Worm (Caenorhabditis elegans): Measurements from ENCODE around the gene ifc-2.

The ifc-2 gene

ce11 chrX:680920-681319 lies 26.2 kb upstream of the ifc-2 start, which contains the start of gene T19D7.7:
Gene T19D7.7 (minus strand): TSS chrX:681020.
- TF ChIP-seq ceh-9 (tag; optimal IDR thresholded peaks at IDR 0.05): no peak
- TF ChIP-seq dmd-4 (tag; optimal IDR thresholded peaks at IDR 0.05; ENCODE audit: borderline replicate concordance): no peak
- no peak for TF ChIP-seq ceh-30 (tag; optimal IDR thresholded peaks at IDR 0.05)
- TF ChIP-seq K02D7.2 (tag; optimal IDR thresholded peaks at IDR 0.05): no peak
- TF ChIP-seq ahr-1 (tag; optimal IDR thresholded peaks at IDR 0.05): no peak
- TF ChIP-seq ceh-18 (tag; optimal IDR thresholded peaks at IDR 0.05): no peak
- TF ChIP-seq dve-1 (tag; optimal IDR thresholded peaks at IDR 0.05): no peak
- no peak for TF ChIP-seq ttx-3 (tag; optimal IDR thresholded peaks at IDR 0.05)
- TF ChIP-seq hlh-13 (GFP tag; optimal IDR thresholded peaks at IDR 0.05): no peak
- no peak for TF ChIP-seq gmeb-2 (tag; optimal IDR thresholded peaks at IDR 0.05)
- no peak for TF ChIP-seq unc-3 (GFP tag; conservative IDR thresholded peaks at IDR 0.05)
- no peak for TF ChIP-seq unc-3 (tag; optimal IDR thresholded peaks at IDR 0.05)
- TF ChIP-seq che-1 (tag; optimal IDR thresholded peaks at IDR 0.05): no peak
- TF ChIP-seq lim-6 (tag; optimal IDR thresholded peaks at IDR 0.05): no peak
- TF ChIP-seq fkh-6 (tag; optimal IDR thresholded peaks at IDR 0.05): no peak
- no peak for TF ChIP-seq ama-1 (optimal IDR thresholded peaks at IDR 0.05)
- TF ChIP-seq ztf-16 (tag; optimal IDR thresholded peaks at IDR 0.05): no peak
- TF ChIP-seq unc-86 (tag; optimal IDR thresholded peaks at IDR 0.05): no peak
- no peak for TF ChIP-seq C38D4.7 (GFP tag; optimal IDR thresholded peaks at IDR 0.05)
- no peak for TF ChIP-seq pha-2 (tag; optimal IDR thresholded peaks at IDR 0.05)
- no peak for TF ChIP-seq zip-5 (tag; optimal IDR thresholded peaks at IDR 0.05)

ce11 chrX:671807-672206 lies 17.1 kb upstream of the ifc-2 start, which contains the start of gene lgc-32:
Gene lgc-32 (plus strand): TSS chrX:672107.
- no peak for TF ChIP-seq elt-2 (tag; optimal IDR thresholded peaks at IDR 0.05)
- no peak for TF ChIP-seq sox-2 (GFP tag; IDR thresholded peaks at IDR 0.05)
- no peak for TF ChIP-seq sdc-2 (tag; optimal IDR thresholded peaks at IDR 0.05)
- no peak for TF ChIP-seq sox-4 (tag; optimal IDR thresholded peaks at IDR 0.05)

DNA sequence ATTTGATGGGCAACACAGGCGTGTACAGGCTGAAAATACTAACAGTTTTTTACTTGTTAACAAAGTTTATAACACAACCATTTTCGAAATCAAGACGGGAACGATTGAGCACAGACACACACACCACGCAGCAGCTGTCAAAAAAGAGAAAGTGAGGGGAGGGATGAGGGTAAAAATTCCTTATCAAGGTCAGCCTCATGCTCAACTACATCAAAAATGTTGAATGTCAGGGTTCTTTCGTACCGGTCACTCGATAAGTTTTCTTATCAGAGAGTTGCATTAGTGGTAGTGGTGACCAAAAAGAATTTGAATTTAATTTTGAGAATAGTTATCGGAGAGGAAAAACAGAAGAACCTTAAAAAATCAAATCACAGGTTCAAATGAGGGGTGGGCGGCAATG lies 15.9 kb upstream of the ifc-2 start, which contains the start of gene T19D7.6:
Gene T19D7.6 (minus strand): TSS at position 198 of the 400 bp plus-strand sequence.
- TF ChIP-seq sox-4 (tag; optimal IDR thresholded peaks at IDR 0.05) (no peak), elt-2 (tag; optimal IDR thresholded peaks at IDR 0.05) (peak; percentile 21), pros-1 (tag; optimal IDR thresholded peaks at IDR 0.05) (no peak), odd-2 (tag; optimal IDR thresholded peaks at IDR 0.05) (no peak), unc-55 (GFP tag; optimal IDR thresholded peaks at IDR 0.05) (no peak)

DNA sequence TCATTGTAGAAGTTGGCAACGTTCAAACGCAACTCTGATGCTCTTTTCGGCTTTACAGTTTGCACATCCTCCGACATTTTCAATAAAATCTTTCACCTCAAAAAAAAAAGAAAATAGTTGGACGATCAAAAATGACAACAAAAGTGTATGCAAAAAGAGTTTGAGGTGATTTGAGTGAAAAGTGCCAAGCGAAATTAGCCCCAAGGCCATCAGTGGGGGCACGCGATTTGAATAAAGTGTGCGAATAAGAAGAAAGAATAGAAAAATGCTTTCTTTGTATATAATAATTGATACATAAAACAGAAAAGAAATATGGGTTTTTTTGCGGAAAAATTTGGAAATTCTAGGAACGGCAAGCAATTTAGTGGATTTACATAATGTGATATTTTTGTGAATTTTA lies 11.4 kb upstream of the ifc-2 start, which contains the start of gene T19D7.5:
Gene T19D7.5 (minus strand): TSS at position 101 of the 400 bp plus-strand sequence.
- TF ChIP-seq sox-2 (GFP tag; IDR thresholded peaks at IDR 0.05) (no peak), K02D7.2 (tag; optimal IDR thresholded peaks at IDR 0.05) (no peak), pat-9 (tag; optimal IDR thresholded peaks at IDR 0.05) (no peak), ceh-30 (tag; optimal IDR thresholded peaks at IDR 0.05) (no peak), sox-4 (tag; optimal IDR thresholded peaks at IDR 0.05) (no peak), fkh-6 (tag; optimal IDR thresholded peaks at IDR 0.05) (no peak), ama-1 (optimal IDR thresholded peaks at IDR 0.05) (no peak), unc-86 (tag; optimal IDR thresholded peaks at IDR 0.05) (no peak), pqm-1 (tag; optimal IDR thresholded peaks at IDR 0.05) (no peak), ttx-3 (tag; optimal IDR thresholded peaks at IDR 0.05) (no peak), npax-4 (tag; optimal IDR thresholded peaks at IDR 0.05) (no peak), ahr-1 (tag; optimal IDR thresholded peaks at IDR 0.05) (no peak), hlh-30 (tag; optimal IDR thresholded peaks at IDR 0.05; ENCODE audit: insufficient read depth) (no peak), nfya-1 (tag; optimal IDR thresholded peaks at IDR 0.05) (no peak), ceh-2 (tag; optimal IDR thresholded peaks at IDR 0.05) (no peak), dmd-4 (tag; optimal IDR thresholded peaks at IDR 0.05; ENCODE audit: borderline replicate concordance) (no peak), ceh-34 (tag; optimal IDR thresholded peaks at IDR 0.05) (no peak)

Measured in whole organism, late embryonic.